Worm (Caenorhabditis elegans): ENCODE measurements around the gene crld-1.

ce11 chrIV:13193239-13193638 is 39.0 kb upstream of the crld-1 start, which contains the start of gene F58D2.5:
- TF ChIP-seq ama-1 (optimal IDR thresholded peaks at IDR 0.05) (no peak), aly-1 (tag; optimal IDR thresholded peaks at IDR 0.05) (no peak), tra-4 (tag; optimal IDR thresholded peaks at IDR 0.05) (no peak)

Data from whole organism, early embryonic.